Fruit fly (Drosophila melanogaster) S2 (cell line): ENCODE results near the gene galectin.

ENCODE experiments used
- CG8478 ChIP-seq: fragments of >200 bp; optimal IDR thresholded peaks from 2 replicates; lab custom pipeline; 2018
- CTCF ChIP-seq, 2 experiments: fragments of >200 bp; optimal IDR thresholded peaks; 2 replicates each; lab custom pipeline; 2018

dm6 chr2L:67279-67657, 4.3 kb upstream of the galectin start:
- TF ChIP-seq CTCF (optimal IDR thresholded peaks at IDR 0.05; lab: Kevin White, UChicago) (no peak), CG8478 (lab: Kevin White, UChicago) (no peak)
